Worm (Caenorhabditis elegans) whole organism, midembryonic: Measurements from ENCODE around the gene H01G02.4.

Experiments
- T22C8.4 ChIP-seq: fragments of 200-800 bp; sonication (Bioruptor generic); IDR thresholded peaks from 2 replicates; pipeline ENCODE4 v1.3.6; 2022; ENCODE audit warnings: missing genetic modification characterization, missing compliant biosample characterization
- cog-1 ChIP-seq: sonication (generic microtip); optimal IDR thresholded peaks from 2 replicates; lab custom pipeline; 2016; ENCODE audit warnings: missing genetic modification characterization, missing compliant biosample characterization
- flt-1 ChIP-seq: fragments of 200-800 bp; sonication (Bioruptor generic); IDR thresholded peaks from 2 replicates; pipeline ENCODE4 v1.3.6; 2022; ENCODE audit warnings: missing genetic modification characterization, missing compliant biosample characterization
- klf-2 ChIP-seq: fragments of 200-800 bp; sonication (Bioruptor generic); conservative IDR thresholded peaks from 2 replicates; pipeline ENCODE4 v1.3.6; 2022; ENCODE audit warnings: missing genetic modification reagents, missing genetic modification characterization, missing compliant biosample characterization
- ref-1 ChIP-seq: fragments of 200-800 bp; sonication (Bioruptor generic); conservative IDR thresholded peaks from 2 replicates; pipeline ENCODE4 v1.3.6; 2022; ENCODE audit warnings: missing genetic modification reagents, missing genetic modification characterization, missing compliant biosample characterization
- tab-1 ChIP-seq: fragments of 200-800 bp; sonication (Bioruptor generic); IDR thresholded peaks from 2 replicates; pipeline ENCODE4 v1.3.6; 2022; ENCODE audit warnings: missing genetic modification characterization, missing compliant biosample characterization
- ztf-23 ChIP-seq: fragments of 200-800 bp; sonication (Bioruptor generic); IDR thresholded peaks from 2 replicates; pipeline ENCODE4 v1.3.6; 2022; ENCODE audit warnings: missing genetic modification reagents, missing genetic modification characterization, missing compliant biosample characterization
- ztf-29 ChIP-seq: fragments of 200-800 bp; sonication (Bioruptor generic); IDR thresholded peaks from 2 replicates; pipeline ENCODE4 v1.3.6; 2022; ENCODE audit warnings: missing genetic modification reagents, missing genetic modification characterization, missing compliant biosample characterization

DNA sequence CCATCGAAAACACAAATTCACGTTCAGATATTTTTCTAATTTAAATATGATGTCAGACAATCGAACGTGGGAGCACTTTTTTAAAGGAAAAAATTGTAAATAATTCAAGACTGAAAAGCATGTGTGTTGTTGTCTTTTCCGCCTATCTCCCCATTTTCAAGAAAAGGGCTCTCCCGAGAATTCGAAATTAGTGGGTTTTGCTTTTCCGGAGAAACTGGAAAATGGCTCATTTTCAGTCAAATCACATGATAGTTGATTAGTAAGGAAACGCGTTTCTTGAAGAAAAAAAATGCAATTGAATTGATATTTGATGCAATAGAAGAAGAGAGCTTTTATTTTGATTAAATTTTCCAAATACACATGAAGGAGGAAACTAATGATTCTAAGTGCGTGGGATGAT is 43.1 kb downstream of the H01G02.4 start:
- TF ChIP-seq flt-1 (GFP tag; lab: Robert Waterston, UW), result no peak
- TF ChIP-seq ref-1 (GFP tag; lab: Robert Waterston, UW), result no peak
- no peak for TF ChIP-seq klf-2 (GFP tag; lab: Robert Waterston, UW)
- TF ChIP-seq T22C8.4 (GFP tag; lab: Robert Waterston, UW), result no peak
- TF ChIP-seq ztf-29 (GFP tag; lab: Robert Waterston, UW), result no peak
- no peak for TF ChIP-seq tab-1 (GFP tag; lab: Robert Waterston, UW)
- TF ChIP-seq cog-1 (tag; lab: Kevin White, UChicago), result no peak
- no peak for TF ChIP-seq ztf-23 (GFP tag; lab: Robert Waterston, UW)
